Fruit fly (Drosophila melanogaster) whole organism, embryonic: ENCODE measurements around the gene Tim8.

Source experiments
- CG10209 ChIP-seq: fragments of 200-800 bp; sonication (Bioruptor generic); optimal IDR thresholded peaks from 3 replicates; lab custom pipeline; 2017; ENCODE audit warnings: missing biosample characterization, mild to moderate bottlenecking, missing genetic modification characterization, missing genetic modification reagents
- CG10979 ChIP-seq: fragments of 200-800 bp; sonication (Bioruptor generic); optimal IDR thresholded peaks from 2 replicates; lab custom pipeline; 2018; ENCODE audit warnings: missing biosample characterization, mild to moderate bottlenecking, missing genetic modification characterization, moderate library complexity
- CG11456 ChIP-seq: fragments of 200-800 bp; sonication (Bioruptor generic); IDR thresholded peaks from 3 replicates; pipeline ENCODE4 v1.3.6; 2022; ENCODE audit warnings: missing biosample characterization, missing genetic modification characterization
- CG11695 ChIP-seq: fragments of 200-800 bp; sonication (Bioruptor generic); IDR thresholded peaks from 3 replicates; pipeline ENCODE4 v1.3.6; 2022; ENCODE audit warnings: missing biosample characterization, missing genetic modification characterization
- CG12659 ChIP-seq: fragments of 200-800 bp; sonication (Bioruptor generic); optimal IDR thresholded peaks from 3 replicates; lab custom pipeline; 2017; ENCODE audit warnings: mild to moderate bottlenecking, missing biosample characterization, missing genetic modification reagents, missing genetic modification characterization
- CG14050 ChIP-seq: fragments of 200-800 bp; sonication (Bioruptor generic); IDR thresholded peaks from 3 replicates; pipeline ENCODE4 v1.3.6; 2022; ENCODE audit warnings: missing biosample characterization, missing genetic modification characterization
- CG14441 ChIP-seq: fragments of 200-800 bp; sonication (Bioruptor generic); IDR thresholded peaks from 2 replicates; pipeline ENCODE4 v1.3.6; 2022; ENCODE audit warnings: missing biosample characterization, missing genetic modification characterization
- CG15269 ChIP-seq: fragments of 200-800 bp; sonication (Bioruptor generic); optimal IDR thresholded peaks from 2 replicates; lab custom pipeline; 2018; ENCODE audit warnings: missing biosample characterization, mild to moderate bottlenecking, missing genetic modification characterization, moderate library complexity
- CG1792 ChIP-seq: fragments of 200-800 bp; sonication (Bioruptor generic); optimal IDR thresholded peaks from 2 replicates; lab custom pipeline; 2016; ENCODE audit warnings: missing biosample characterization, missing genetic modification characterization
- CG18764 ChIP-seq: fragments of 200-800 bp; sonication (Bioruptor generic); optimal IDR thresholded peaks from 3 replicates; lab custom pipeline; 2016; ENCODE audit warnings: missing biosample characterization, missing genetic modification characterization
- CG2116 ChIP-seq: fragments of 200-800 bp; sonication (Bioruptor generic); optimal IDR thresholded peaks from 3 replicates; lab custom pipeline; 2018; ENCODE audit warnings: missing biosample characterization, mild to moderate bottlenecking, missing genetic modification characterization
- CG2875 ChIP-seq: fragments of 200-800 bp; sonication (Bioruptor generic); optimal IDR thresholded peaks from 2 replicates; lab custom pipeline; 2017; ENCODE audit warnings: missing biosample characterization, mild to moderate bottlenecking, missing genetic modification characterization, missing genetic modification reagents
- CG32772 ChIP-seq: fragments of 200-800 bp; sonication (Bioruptor generic); IDR thresholded peaks from 2 replicates; pipeline ENCODE4 v1.3.6; 2022; ENCODE audit warnings: missing biosample characterization, missing genetic modification characterization
- CG34376 ChIP-seq: fragments of 200-800 bp; sonication (Bioruptor generic); optimal IDR thresholded peaks from 2 replicates; lab custom pipeline; 2018; ENCODE audit warnings: missing biosample characterization, mild to moderate bottlenecking, missing genetic modification characterization
- CG42726 ChIP-seq: fragments of 200-800 bp; sonication (Bioruptor generic); IDR thresholded peaks from 2 replicates; pipeline ENCODE4 v1.3.6; 2022; ENCODE audit warnings: missing biosample characterization, missing genetic modification characterization; ENCODE audit not compliant: partially characterized antibody
- CG4617 ChIP-seq: fragments of 200-800 bp; sonication (Bioruptor generic); optimal IDR thresholded peaks from 3 replicates; lab custom pipeline; 2016; ENCODE audit warnings: missing biosample characterization, missing genetic modification characterization, borderline replicate concordance
- CG6689 ChIP-seq: fragments of 200-800 bp; sonication (Bioruptor generic); IDR thresholded peaks from 2 replicates; pipeline ENCODE4 v1.3.6; 2022; ENCODE audit warnings: missing biosample characterization, missing genetic modification characterization
- CG7839 ChIP-seq: fragments of 200-800 bp; sonication (Bioruptor generic); optimal IDR thresholded peaks from 3 replicates; lab custom pipeline; 2018; ENCODE audit warnings: missing biosample characterization, mild to moderate bottlenecking, missing genetic modification characterization, moderate library complexity
- CG8388 ChIP-seq: fragments of 200-800 bp; sonication (Bioruptor generic); optimal IDR thresholded peaks from 2 replicates; lab custom pipeline; 2019; ENCODE audit warnings: missing biosample characterization, mild to moderate bottlenecking, missing genetic modification characterization, moderate library complexity
- CG8478 ChIP-seq: fragments of >200 bp; optimal IDR thresholded peaks from 2 replicates; lab custom pipeline; 2018
- CG9817 ChIP-seq: fragments of 200-800 bp; sonication (Bioruptor generic); optimal IDR thresholded peaks from 2 replicates; lab custom pipeline; 2018; ENCODE audit warnings: missing biosample characterization, mild to moderate bottlenecking, missing genetic modification characterization, moderate library complexity
- CTCF ChIP-seq: fragments of 200-800 bp; sonication (Bioruptor generic); optimal IDR thresholded peaks from 2 replicates; lab custom pipeline; 2017; ENCODE audit warnings: missing biosample characterization, mild to moderate bottlenecking, missing genetic modification characterization, moderate library complexity
- E2f1 ChIP-seq: fragments of 200-800 bp; sonication (Bioruptor generic); IDR thresholded peaks from 2 replicates; pipeline ENCODE4 v1.3.6; 2022; ENCODE audit warnings: missing biosample characterization, missing genetic modification characterization
- Lpt ChIP-seq: fragments of >200 bp; optimal IDR thresholded peaks from 2 replicates; lab custom pipeline; 2018; ENCODE audit warnings: missing biosample characterization, missing genetic modification characterization
- Med ChIP-seq: fragments of 200-800 bp; sonication (Bioruptor generic); peaks from one replicate; lab custom pipeline; 2016; ENCODE audit warnings: missing biosample characterization, missing genetic modification characterization, mild to moderate bottlenecking, inconsistent platforms, moderate library complexity
- Neu2 ChIP-seq: fragments of 200-800 bp; sonication (Bioruptor generic); optimal IDR thresholded peaks from 3 replicates; lab custom pipeline; 2016; ENCODE audit warnings: missing biosample characterization, missing genetic modification characterization, borderline replicate concordance
- NfI ChIP-seq: fragments of 200-800 bp; sonication (Bioruptor generic); optimal IDR thresholded peaks from 3 replicates; lab custom pipeline; 2018; ENCODE audit warnings: missing biosample characterization, mild to moderate bottlenecking, missing genetic modification characterization, moderate library complexity
- Poxn ChIP-seq: fragments of 200-800 bp; sonication (Bioruptor generic); IDR thresholded peaks from 2 replicates; pipeline ENCODE4 v1.3.6; 2022; ENCODE audit warnings: missing biosample characterization, missing genetic modification characterization
- Side ChIP-seq: fragments of 200-800 bp; sonication (Bioruptor generic); optimal IDR thresholded peaks from 2 replicates; lab custom pipeline; 2016; ENCODE audit warnings: missing biosample characterization, missing genetic modification characterization
- cg ChIP-seq: fragments of 200-800 bp; sonication (Bioruptor generic); optimal IDR thresholded peaks from 3 replicates; lab custom pipeline; 2019; ENCODE audit warnings: missing biosample characterization, mild to moderate bottlenecking, missing genetic modification characterization, moderate library complexity
- dati ChIP-seq: fragments of 200-800 bp; sonication (Bioruptor generic); IDR thresholded peaks from 2 replicates; pipeline ENCODE4 v1.3.6; 2022; ENCODE audit warnings: missing biosample characterization, missing genetic modification characterization
- exex ChIP-seq: fragments of 200-800 bp; sonication (Bioruptor generic); optimal IDR thresholded peaks from 4 replicates; lab custom pipeline; 2018; ENCODE audit warnings: missing biosample characterization, mild to moderate bottlenecking, missing genetic modification characterization, moderate library complexity
- fd3F ChIP-seq: fragments of 200-800 bp; sonication (Bioruptor generic); optimal IDR thresholded peaks from 2 replicates; lab custom pipeline; 2018; ENCODE audit warnings: missing biosample characterization, mild to moderate bottlenecking, missing genetic modification characterization, moderate library complexity
- gcm ChIP-seq: fragments of 200-800 bp; sonication (Bioruptor generic); optimal IDR thresholded peaks from 2 replicates; lab custom pipeline; 2019; ENCODE audit warnings: missing biosample characterization, mild to moderate bottlenecking, missing genetic modification characterization, moderate library complexity
- gfzf ChIP-seq: fragments of 200-800 bp; sonication (Bioruptor generic); optimal IDR thresholded peaks from 2 replicates; lab custom pipeline; 2016; ENCODE audit warnings: missing biosample characterization, mild to moderate bottlenecking, missing genetic modification characterization, moderate library complexity
- h ChIP-seq: fragments of >200 bp; optimal IDR thresholded peaks from 2 replicates; lab custom pipeline; 2017
- hbn ChIP-seq: fragments of 200-800 bp; sonication (Bioruptor generic); IDR thresholded peaks from 2 replicates; pipeline ENCODE4 v1.3.6; 2022; ENCODE audit warnings: missing biosample characterization, missing genetic modification characterization; ENCODE audit not compliant: partially characterized antibody
- maf-S ChIP-seq: fragments of 200-800 bp; sonication (Bioruptor generic); optimal IDR thresholded peaks from 2 replicates; lab custom pipeline; 2016; ENCODE audit warnings: missing biosample characterization, missing genetic modification characterization
- ranshi ChIP-seq: fragments of 200-800 bp; sonication (Bioruptor generic); IDR thresholded peaks from 2 replicates; pipeline ENCODE4 v1.3.6; 2022; ENCODE audit warnings: missing biosample characterization, missing genetic modification characterization
- rib ChIP-seq: fragments of 200-800 bp; sonication (Bioruptor generic); IDR thresholded peaks from 2 replicates; pipeline ENCODE4 v1.3.6; 2022; ENCODE audit warnings: missing biosample characterization, missing genetic modification characterization
- row ChIP-seq: fragments of 200-800 bp; sonication (Bioruptor generic); IDR thresholded peaks from 3 replicates; pipeline ENCODE4 v1.3.6; 2022; ENCODE audit warnings: missing biosample characterization, missing genetic modification characterization
- ssp ChIP-seq: fragments of 200-800 bp; sonication (Bioruptor generic); IDR thresholded peaks from 2 replicates; pipeline ENCODE4 v1.3.6; 2022; ENCODE audit warnings: missing biosample characterization, missing genetic modification characterization
- sug ChIP-seq: fragments of 200-800 bp; optimal IDR thresholded peaks from 2 replicates; lab custom pipeline; 2019; ENCODE audit warnings: missing biosample characterization, mild to moderate bottlenecking, missing genetic modification characterization, moderate library complexity
- tin ChIP-seq: fragments of 200-800 bp; sonication (Bioruptor generic); optimal IDR thresholded peaks from 3 replicates; lab custom pipeline; 2016; ENCODE audit warnings: missing biosample characterization, missing genetic modification characterization
- trh ChIP-seq: fragments of 200-800 bp; sonication (Bioruptor generic); optimal IDR thresholded peaks from 2 replicates; lab custom pipeline; 2016; ENCODE audit warnings: missing biosample characterization, missing genetic modification characterization
- wdn ChIP-seq: fragments of 200-800 bp; sonication (Bioruptor generic); IDR thresholded peaks from 2 replicates; pipeline ENCODE4 v1.3.6; 2022; ENCODE audit warnings: missing biosample characterization, missing genetic modification characterization
- wor ChIP-seq: fragments of 200-800 bp; sonication (Bioruptor generic); IDR thresholded peaks from 2 replicates; pipeline ENCODE4 v1.3.6; 2022; ENCODE audit warnings: missing biosample characterization, missing genetic modification characterization
- yki ChIP-seq: fragments of >200 bp; optimal IDR thresholded peaks from 3 replicates; lab custom pipeline; 2018
- zfh2 ChIP-seq: fragments of 200-800 bp; sonication (Bioruptor generic); optimal IDR thresholded peaks from 2 replicates; lab custom pipeline; 2016; ENCODE audit warnings: missing biosample characterization, missing genetic modification characterization

The Tim8 gene

DNA sequence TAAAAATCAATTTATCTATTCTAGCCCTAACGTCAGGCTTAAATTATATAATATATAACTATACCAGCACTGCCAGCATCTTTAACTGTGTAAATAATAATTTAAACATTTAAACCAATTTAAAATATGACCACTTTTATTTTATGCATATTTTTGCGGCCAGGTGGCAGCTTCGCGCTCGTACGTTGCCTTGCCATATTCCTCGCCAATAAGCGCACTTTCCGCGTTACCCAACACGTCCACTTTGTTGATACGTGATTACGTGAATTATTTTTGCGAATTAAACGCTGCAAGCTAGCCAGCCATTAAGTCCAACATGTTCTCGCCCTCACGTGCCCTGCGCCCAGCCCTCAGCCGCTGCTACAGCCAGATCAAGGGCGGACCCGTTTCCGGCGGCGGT lies 18.5 kb upstream of the Tim8 start, which contains the start of gene NdufV3 (continued):
- TF ChIP-seq CG6689 (GFP tag; lab: Robert Waterston, UW) = 0 out of 2 replicates have a peak, but pooled peaks have one; percentile 21
- TF ChIP-seq exex (tag; lab: Kevin White, UChicago) = no peak
- TF ChIP-seq Med (GFP tag; lab: Kevin White, UChicago) = peak; percentile 57
- peak; percentile 8 for TF ChIP-seq CG4617 (GFP tag; lab: Kevin White, UChicago)
- peak; percentile 2 for TF ChIP-seq gfzf (GFP tag; lab: Kevin White, UChicago)
- no peak for TF ChIP-seq Lpt (GFP tag; lab: Kevin White, UChicago)
- peak; percentile 41; the same call in 1 of the 3 replicates for TF ChIP-seq row (GFP tag; lab: Robert Waterston, UW)
- TF ChIP-seq CG14050 (GFP tag; lab: Robert Waterston, UW) = no peak
- TF ChIP-seq sug (tag; lab: Kevin White, UChicago) = peak; percentile 18
- peak; percentile 40; the same call in 1 of the 2 replicates for TF ChIP-seq ranshi (GFP tag; lab: Robert Waterston, UW)

DNA sequence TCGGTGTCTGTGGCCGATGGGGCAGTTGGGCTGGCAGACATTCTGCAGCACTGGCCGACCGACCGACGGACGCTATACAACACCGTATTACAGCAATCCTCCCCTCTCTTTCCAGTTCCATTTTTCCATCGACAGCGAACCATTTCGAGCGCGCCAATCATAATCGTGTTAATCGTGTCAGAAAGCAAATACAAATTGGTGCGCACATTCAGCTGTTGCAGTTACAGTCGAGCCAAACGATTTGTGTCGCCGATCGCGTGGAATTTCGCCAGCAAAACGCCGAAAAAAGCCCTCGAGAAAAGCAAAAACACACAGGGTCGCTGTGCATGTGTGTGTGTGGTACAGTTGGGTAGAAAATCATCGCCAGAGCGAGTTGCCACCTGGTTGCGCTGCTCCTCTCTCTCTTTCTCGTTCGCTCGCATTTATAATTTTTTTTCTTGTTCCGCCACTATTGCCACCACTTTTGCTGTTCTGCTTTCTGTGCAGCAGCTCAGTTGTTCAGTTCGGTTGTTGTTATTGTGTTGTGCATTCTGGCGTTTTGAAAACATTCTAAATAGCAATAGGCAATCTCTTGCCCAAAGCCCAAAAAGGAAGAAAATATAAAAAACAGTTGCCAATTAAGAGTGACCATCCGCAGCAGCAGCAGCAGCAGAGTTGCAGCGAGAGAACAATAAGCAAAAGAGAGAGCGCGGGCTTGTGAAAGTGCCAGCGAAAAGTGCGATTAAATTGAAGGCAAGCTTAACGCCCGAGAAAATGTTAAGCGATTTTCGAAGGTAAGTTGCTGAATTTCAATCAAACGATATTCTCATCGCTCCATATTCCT lies 17.5 kb upstream of the Tim8 start, which contains the start of gene CG1737:
Gene CG1737, plus strand, starts transcription at position 104 of the 823 bp plus-strand sequence.
- TF ChIP-seq fd3F (GFP tag; lab: Kevin White, UChicago) (no peak), CG32772 (GFP tag; lab: Robert Waterston, UW) (peak; percentile 66), h (lab: Kevin White, UChicago) (no peak), tin (GFP tag; lab: Kevin White, UChicago) (peak; percentile 20), CG10979 (no peak), CG1792 (GFP tag; lab: Kevin White, UChicago) (no peak), rib (GFP tag; lab: Robert Waterston, UW) (no peak), Neu2 (GFP tag; lab: Kevin White, UChicago) (no peak), dati (GFP tag; lab: Robert Waterston, UW) (no peak), yki (lab: Kevin White, UChicago) (no peak), CG9817 (tag; lab: Kevin White, UChicago) (no peak), CG34376 (GFP tag; lab: Kevin White, UChicago) (peak; percentile 30), zfh2 (GFP tag; lab: Kevin White, UChicago) (peak; percentile 26), maf-S (GFP tag; lab: Kevin White, UChicago) (no peak), CG7839 (tag; lab: Kevin White, UChicago) (no peak), CG10209 (GFP tag; lab: Kevin White, UChicago) (no peak), CG11456 (GFP tag; lab: Robert Waterston, UW) (peak; percentile 39; the same call in 1 of the 3 replicates), CG8388 (GFP tag; lab: Kevin White, UChicago) (peak; percentile 37), CG2116 (GFP tag; lab: Kevin White, UChicago) (peak; percentile 67), trh (GFP tag; lab: Kevin White, UChicago) (no peak), NfI (peak; percentile 17), wor (GFP tag; lab: Robert Waterston, UW) (no peak), CG11695 (GFP tag; lab: Robert Waterston, UW) (no peak), Side (GFP tag; lab: Kevin White, UChicago) (no peak), CG2875 (GFP tag; lab: Kevin White, UChicago) (no peak), Poxn (no peak), E2f1 (GFP tag; lab: Robert Waterston, UW) (no peak), CG14441 (GFP tag; lab: Robert Waterston, UW) (no peak), hbn (GFP tag; lab: Robert Waterston, UW) (0 out of 2 replicates have a peak, but pooled peaks have one; percentile 19), gcm (GFP tag; lab: Kevin White, UChicago) (no peak), wdn (GFP tag; lab: Robert Waterston, UW) (peak; percentile 50; the same call in 1 of the 2 replicates), CG15269 (tag; lab: Kevin White, UChicago) (no peak), CG12659 (GFP tag; lab: Kevin White, UChicago) (peak; percentile 19), CG8478 (lab: Kevin White, UChicago) (no peak), Med (GFP tag; lab: Kevin White, UChicago) (peak; percentile 80), ssp (GFP tag; lab: Robert Waterston, UW) (peak; percentile 27; the same call in 1 of the 2 replicates), CG18764 (GFP tag; lab: Kevin White, UChicago) (no peak), CG42726 (GFP tag; lab: Robert Waterston, UW) (no peak), CTCF (GFP tag; lab: Kevin White, UChicago) (no peak), cg (peak; percentile 69)
